Fruit fly (Drosophila melanogaster) whole organism, embryonic: Measurements from ENCODE around the gene CG4594.

Experiments
- Aef1 ChIP-seq: fragments of 200-800 bp; sonication (Bioruptor generic); IDR thresholded peaks from 3 replicates; pipeline ENCODE4 v1.3.6; 2022; ENCODE audit warnings: missing biosample characterization, missing genetic modification characterization
- Antp ChIP-seq: fragments of 200-800 bp; sonication (Bioruptor generic); optimal IDR thresholded peaks from 3 replicates; lab custom pipeline; 2016; ENCODE audit warnings: missing biosample characterization, missing genetic modification characterization
- B-H1 ChIP-seq: fragments of 200-800 bp; sonication (Bioruptor generic); IDR thresholded peaks from 3 replicates; pipeline ENCODE4 v1.3.6; 2022; ENCODE audit warnings: missing biosample characterization, missing genetic modification characterization
- BEAF-32 ChIP-seq: fragments of 200-800 bp; sonication (Bioruptor generic); optimal IDR thresholded peaks from 3 replicates; lab custom pipeline; 2017; ENCODE audit warnings: missing biosample characterization, missing genetic modification characterization, mild to moderate bottlenecking, moderate library complexity, missing genetic modification reagents
- Bdp1 ChIP-seq: fragments of 200-800 bp; sonication (Bioruptor generic); optimal IDR thresholded peaks from 3 replicates; lab custom pipeline; 2016; ENCODE audit warnings: missing biosample characterization, missing genetic modification characterization
- Bgb ChIP-seq: fragments of 200-800 bp; sonication (Bioruptor generic); IDR thresholded peaks from 2 replicates; pipeline ENCODE4 v1.3.6; 2022; ENCODE audit warnings: missing biosample characterization, missing genetic modification characterization; ENCODE audit not compliant: partially characterized antibody
- CG10654 ChIP-seq: fragments of 200-800 bp; sonication (Bioruptor generic); optimal IDR thresholded peaks from 2 replicates; lab custom pipeline; 2016; ENCODE audit warnings: missing biosample characterization, missing genetic modification characterization
- CG14014 ChIP-seq: fragments of 200-800 bp; sonication (Bioruptor generic); IDR thresholded peaks from 2 replicates; pipeline ENCODE4 v1.3.6; 2022; ENCODE audit warnings: missing biosample characterization, missing genetic modification characterization
- CG14710 ChIP-seq: fragments of 200-800 bp; sonication (Bioruptor generic); optimal IDR thresholded peaks from 3 replicates; lab custom pipeline; 2019; ENCODE audit warnings: missing biosample characterization, mild to moderate bottlenecking, missing genetic modification characterization, moderate library complexity
- CG1529 ChIP-seq: fragments of 200-800 bp; sonication (Bioruptor generic); optimal IDR thresholded peaks from 3 replicates; lab custom pipeline; 2018; ENCODE audit warnings: missing biosample characterization, missing genetic modification characterization
- CG15601 ChIP-seq: fragments of 200-800 bp; sonication (Bioruptor generic); optimal IDR thresholded peaks from 3 replicates; lab custom pipeline; 2019; ENCODE audit warnings: missing biosample characterization, mild to moderate bottlenecking, missing genetic modification characterization, moderate library complexity
- CG17912 ChIP-seq: fragments of 200-800 bp; sonication (Bioruptor generic); optimal IDR thresholded peaks from 2 replicates; lab custom pipeline; 2018; ENCODE audit warnings: missing biosample characterization, mild to moderate bottlenecking, missing genetic modification characterization
- CG33213 ChIP-seq: fragments of 200-800 bp; sonication (Bioruptor generic); optimal IDR thresholded peaks from 3 replicates; lab custom pipeline; 2016; ENCODE audit warnings: missing biosample characterization, missing genetic modification characterization
- CG42726 ChIP-seq: fragments of 200-800 bp; sonication (Bioruptor generic); IDR thresholded peaks from 2 replicates; pipeline ENCODE4 v1.3.6; 2022; ENCODE audit warnings: missing biosample characterization, missing genetic modification characterization; ENCODE audit not compliant: partially characterized antibody
- CG43689 ChIP-seq: fragments of 200-800 bp; sonication (Bioruptor generic); IDR thresholded peaks from 2 replicates; pipeline ENCODE4 v1.3.6; 2022; ENCODE audit warnings: missing biosample characterization, missing genetic modification characterization
- CG8924 ChIP-seq: fragments of 200-800 bp; optimal IDR thresholded peaks from 3 replicates; lab custom pipeline; 2019; ENCODE audit warnings: missing biosample characterization, mild to moderate bottlenecking, missing genetic modification characterization, moderate library complexity
- CG9215 ChIP-seq: fragments of 200-800 bp; sonication (Bioruptor generic); IDR thresholded peaks from 2 replicates; pipeline ENCODE4 v1.3.6; 2022; ENCODE audit warnings: missing biosample characterization, missing genetic modification characterization
- CTCF ChIP-seq: fragments of 200-800 bp; sonication (Bioruptor generic); optimal IDR thresholded peaks from 2 replicates; lab custom pipeline; 2017; ENCODE audit warnings: missing biosample characterization, mild to moderate bottlenecking, missing genetic modification characterization, moderate library complexity
- Deaf1 ChIP-seq: fragments of 200-800 bp; optimal IDR thresholded peaks from 3 replicates; lab custom pipeline; 2019; ENCODE audit warnings: missing biosample characterization, mild to moderate bottlenecking, missing genetic modification characterization, moderate library complexity
- Hr39 ChIP-seq: fragments of >200 bp; optimal IDR thresholded peaks from 2 replicates; lab custom pipeline; 2017
- Jarid2 ChIP-seq: fragments of 200-800 bp; sonication (Bioruptor generic); optimal IDR thresholded peaks from 3 replicates; lab custom pipeline; 2017; ENCODE audit warnings: mild to moderate bottlenecking, missing biosample characterization, missing genetic modification reagents, missing genetic modification characterization
- MESR4 ChIP-seq: fragments of 200-800 bp; sonication (Bioruptor generic); optimal IDR thresholded peaks from 2 replicates; lab custom pipeline; 2018; ENCODE audit warnings: missing biosample characterization, mild to moderate bottlenecking, missing genetic modification characterization, moderate library complexity
- Myb ChIP-seq: fragments of 200-800 bp; sonication (Bioruptor generic); optimal IDR thresholded peaks from 2 replicates; lab custom pipeline; 2016; ENCODE audit warnings: missing biosample characterization, missing genetic modification characterization
- NC2α ChIP-seq: fragments of 200-800 bp; sonication (Bioruptor generic); optimal IDR thresholded peaks from 2 replicates; lab custom pipeline; 2016; ENCODE audit warnings: missing biosample characterization, missing genetic modification characterization
- Rfx ChIP-seq: fragments of 200-800 bp; sonication (Bioruptor generic); IDR thresholded peaks from 2 replicates; pipeline ENCODE4 v1.3.6; 2022; ENCODE audit warnings: missing biosample characterization, missing genetic modification characterization
- Sry-β ChIP-seq: fragments of 200-800 bp; sonication (Bioruptor generic); optimal IDR thresholded peaks from 2 replicates; lab custom pipeline; 2018; ENCODE audit warnings: missing biosample characterization, mild to moderate bottlenecking, missing genetic modification characterization, moderate library complexity
- Stat92E ChIP-seq, 3 experiments: fragments of >200 bp in 2 of 3; fragments of 200-800 bp in 1 of 3; sonication (Bioruptor generic) in 1 of 3; optimal IDR thresholded peaks; 2 replicates each; lab custom pipeline; 2017 to 2019; ENCODE audit warnings: missing biosample characterization in 3 of 3, missing genetic modification characterization in 3 of 3, mild to moderate bottlenecking in 1 of 3, moderate library complexity in 1 of 3
- Trl ChIP-seq, 3 experiments: fragments of >200 bp in 2 of 3; fragments of 200-800 bp in 1 of 3; sonication (Bioruptor generic) in 1 of 3; optimal IDR thresholded peaks; 2 replicates in 1 of 3; 3 replicates in 2 of 3; lab custom pipeline; 2016 to 2017; ENCODE audit warnings: missing biosample characterization in 1 of 3, missing genetic modification characterization in 1 of 3
- bbx ChIP-seq: fragments of 200-800 bp; sonication (Bioruptor generic); IDR thresholded peaks from 2 replicates; pipeline ENCODE4 v1.3.6; 2022; ENCODE audit warnings: missing biosample characterization, missing genetic modification characterization; ENCODE audit not compliant: partially characterized antibody
- bcd ChIP-seq: fragments of 200-800 bp; sonication (Bioruptor generic); optimal IDR thresholded peaks from 2 replicates; lab custom pipeline; 2017; ENCODE audit warnings: missing biosample characterization, mild to moderate bottlenecking, missing genetic modification characterization
- bowl ChIP-seq: fragments of 200-800 bp; sonication (Bioruptor generic); IDR thresholded peaks from 2 replicates; pipeline ENCODE4 v1.3.6; 2022; ENCODE audit warnings: missing biosample characterization, missing genetic modification characterization
- br ChIP-seq: fragments of >200 bp; optimal IDR thresholded peaks from 2 replicates; lab custom pipeline; 2017
- chif ChIP-seq, 2 experiments: fragments of 200-800 bp; sonication (Bioruptor generic); optimal IDR thresholded peaks; 3 replicates each; lab custom pipeline; 2016; ENCODE audit warnings: missing biosample characterization in 2 of 2, missing genetic modification characterization in 2 of 2
- chinmo ChIP-seq: fragments of 200-800 bp; sonication (Bioruptor generic); IDR thresholded peaks from 4 replicates; pipeline ENCODE4 v1.3.6; 2022; ENCODE audit warnings: missing biosample characterization, missing genetic modification characterization; ENCODE audit not compliant: partially characterized antibody
- croc ChIP-seq: fragments of 200-800 bp; sonication (Bioruptor generic); conservative IDR thresholded peaks from 3 replicates; pipeline ENCODE4 v1.3.6; 2022; ENCODE audit warnings: missing biosample characterization, missing genetic modification characterization
- dysf ChIP-seq: fragments of 200-800 bp; sonication (Bioruptor generic); IDR thresholded peaks from 3 replicates; pipeline ENCODE4 v1.3.6; 2022; ENCODE audit warnings: missing biosample characterization, missing genetic modification characterization
- gcm ChIP-seq: fragments of 200-800 bp; sonication (Bioruptor generic); optimal IDR thresholded peaks from 2 replicates; lab custom pipeline; 2019; ENCODE audit warnings: missing biosample characterization, mild to moderate bottlenecking, missing genetic modification characterization, moderate library complexity
- gsb-n ChIP-seq: fragments of 200-800 bp; sonication (Bioruptor generic); optimal IDR thresholded peaks from 3 replicates; lab custom pipeline; 2018; ENCODE audit warnings: missing biosample characterization, mild to moderate bottlenecking, missing genetic modification characterization
- lmd ChIP-seq: fragments of 200-800 bp; sonication (Bioruptor generic); IDR thresholded peaks from 2 replicates; pipeline ENCODE4 v1.3.6; 2022; ENCODE audit warnings: missing biosample characterization, missing genetic modification characterization
- mirr ChIP-seq: fragments of 200-800 bp; sonication (Bioruptor generic); optimal IDR thresholded peaks from 3 replicates; lab custom pipeline; 2018; ENCODE audit warnings: missing biosample characterization, mild to moderate bottlenecking, missing genetic modification characterization
- pzg ChIP-seq: fragments of 200-800 bp; sonication (Bioruptor generic); optimal IDR thresholded peaks from 3 replicates; lab custom pipeline; 2018; ENCODE audit warnings: missing biosample characterization, mild to moderate bottlenecking, missing genetic modification characterization, moderate library complexity
- sim ChIP-seq: fragments of 200-800 bp; sonication (Bioruptor generic); IDR thresholded peaks from 2 replicates; pipeline ENCODE4 v1.3.6; 2022; ENCODE audit warnings: missing biosample characterization, missing genetic modification characterization
- trem ChIP-seq: fragments of 200-800 bp; optimal IDR thresholded peaks from 3 replicates; lab custom pipeline; 2019; ENCODE audit warnings: missing biosample characterization, mild to moderate bottlenecking, missing genetic modification characterization, moderate library complexity
- tup ChIP-seq: fragments of 200-800 bp; sonication (Bioruptor generic); optimal IDR thresholded peaks from 2 replicates; lab custom pipeline; 2016; ENCODE audit warnings: missing biosample characterization, mild to moderate bottlenecking, missing genetic modification characterization, moderate library complexity
- unc-4 ChIP-seq: fragments of 200-800 bp; sonication (Bioruptor generic); IDR thresholded peaks from 2 replicates; pipeline ENCODE4 v1.3.6; 2022; ENCODE audit warnings: missing biosample characterization, missing genetic modification characterization; ENCODE audit not compliant: partially characterized antibody
- unpg ChIP-seq: fragments of 200-800 bp; sonication (Bioruptor generic); optimal IDR thresholded peaks from 3 replicates; lab custom pipeline; 2018; ENCODE audit warnings: missing biosample characterization, mild to moderate bottlenecking, missing genetic modification characterization, moderate library complexity
- vnd ChIP-seq: fragments of 200-800 bp; sonication (Bioruptor generic); IDR thresholded peaks from 3 replicates; pipeline ENCODE4 v1.3.6; 2022; ENCODE audit warnings: missing biosample characterization, missing genetic modification characterization; ENCODE audit not compliant: partially characterized antibody
- wdn ChIP-seq: fragments of 200-800 bp; sonication (Bioruptor generic); IDR thresholded peaks from 2 replicates; pipeline ENCODE4 v1.3.6; 2022; ENCODE audit warnings: missing biosample characterization, missing genetic modification characterization
- wor ChIP-seq: fragments of 200-800 bp; sonication (Bioruptor generic); IDR thresholded peaks from 2 replicates; pipeline ENCODE4 v1.3.6; 2022; ENCODE audit warnings: missing biosample characterization, missing genetic modification characterization

The CG4594 gene

DNA sequence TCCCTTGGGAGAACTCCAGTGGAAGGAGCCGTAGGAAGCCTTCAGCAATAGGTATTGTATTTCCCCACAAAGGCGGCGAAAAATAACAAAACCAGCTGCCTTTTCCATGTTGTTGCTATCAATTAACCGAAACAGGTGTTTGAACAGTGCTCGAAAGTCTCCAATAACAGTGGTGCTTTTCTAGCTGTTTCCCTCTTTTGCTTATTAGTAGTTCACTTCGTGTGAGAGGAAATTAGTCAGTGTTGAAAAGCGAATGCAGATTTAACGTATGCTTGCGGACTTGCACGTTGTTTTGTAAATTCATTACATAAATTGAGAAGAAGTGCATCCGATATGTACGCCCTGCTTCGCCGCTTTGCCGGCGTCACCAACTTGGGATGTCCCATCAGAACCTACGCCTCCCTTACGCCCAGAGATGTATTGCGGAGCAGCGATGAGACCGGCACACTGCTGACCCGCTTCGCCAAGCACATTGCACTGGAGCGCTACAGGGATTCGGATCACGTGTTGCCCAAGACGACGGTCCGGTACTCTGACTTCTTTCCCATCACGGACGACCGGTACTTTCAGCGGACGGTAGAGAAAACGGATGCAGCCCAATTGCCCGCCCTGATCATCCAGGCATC is 18.8 kb downstream of the CG4594 start, which contains the start of the genes Datp and CG4619:
TSS of gene Datp (minus strand) at position 160 of the 626 bp plus-strand sequence.
TSS of gene CG4619 (plus strand) at position 233 of the 626 bp plus-strand sequence.
- TF ChIP-seq NC2α (GFP tag; lab: Kevin White, UChicago) (no peak), bbx (GFP tag; lab: Robert Waterston, UW) (peak; percentile 46), Bgb (GFP tag; lab: Robert Waterston, UW) (peak; percentile 8; the same call in 1 of the 2 replicates), Jarid2 (GFP tag; lab: Kevin White, UChicago) (peak; percentile 6), Bdp1 (GFP tag; lab: Kevin White, UChicago) (peak; percentile 48), CG17912 (GFP tag; lab: Kevin White, UChicago) (peak; percentile 56), CG15601 (tag; lab: Kevin White, UChicago) (no peak), Hr39 (lab: Kevin White, UChicago) (no peak), unpg (GFP tag; lab: Kevin White, UChicago) (no peak), sim (GFP tag; lab: Robert Waterston, UW) (no peak), CG10654 (peak; percentile 12), CG1529 (GFP tag; lab: Kevin White, UChicago) (no peak), br (lab: Kevin White, UChicago) (no peak), dysf (peak; percentile 55; the same call in 2 of the 3 replicates), Stat92E (GFP tag; optimal IDR thresholded peaks at IDR 0.05; lab: Kevin White, UChicago) (no peak), CG14014 (GFP tag; lab: Robert Waterston, UW) (0 out of 2 replicates have a peak, but pooled peaks have one; percentile 13), CG8924 (tag; lab: Kevin White, UChicago) (no peak), chinmo (GFP tag; lab: Robert Waterston, UW) (no peak), lmd (no peak), CG43689 (no peak), CG9215 (GFP tag; lab: Robert Waterston, UW) (peak; percentile 38), CTCF (GFP tag; lab: Kevin White, UChicago) (no peak), mirr (GFP tag; lab: Kevin White, UChicago) (peak; percentile 53), CG33213 (GFP tag; lab: Kevin White, UChicago) (peak; percentile 64), MESR4 (GFP tag; lab: Kevin White, UChicago) (peak; percentile 68), Sry-β (peak; percentile 93), BEAF-32 (GFP tag; lab: Kevin White, UChicago) (peak; percentile 23), gcm (GFP tag; lab: Kevin White, UChicago) (no peak), pzg (GFP tag; lab: Kevin White, UChicago) (peak; percentile 79), croc (GFP tag; lab: Robert Waterston, UW) (peak; percentile 24; the same call in 1 of the 3 replicates), Antp (GFP tag; lab: Kevin White, UChicago) (peak; percentile 33), vnd (no peak), unc-4 (GFP tag; lab: Robert Waterston, UW) (peak; percentile 37; the same call in 1 of the 2 replicates), bcd (peak; percentile 30), Deaf1 (tag; lab: Kevin White, UChicago) (no peak), CG42726 (GFP tag; lab: Robert Waterston, UW) (no peak), chif (GFP tag; optimal IDR thresholded peaks at IDR 0.05; lab: Kevin White, UChicago) (peak in 1 of 2 experiments; percentile 16), Trl (optimal IDR thresholded peaks at IDR 0.05; lab: Kevin White, UChicago) (peak in 1 of 2 experiments; percentile 15), Trl (GFP tag; optimal IDR thresholded peaks at IDR 0.05; lab: Kevin White, UChicago) (peak; percentile 64), wdn (GFP tag; lab: Robert Waterston, UW) (0 out of 2 replicates have a peak, but pooled peaks have one; percentile 20), wor (no peak), B-H1 (no peak), trem (peak; percentile 32), Aef1 (GFP tag; lab: Robert Waterston, UW) (peak; percentile 59; the same call in 2 of the 3 replicates), Rfx (peak; percentile 81), bowl (GFP tag; lab: Robert Waterston, UW) (no peak), Myb (peak; percentile 80), gsb-n (tag; lab: Kevin White, UChicago) (no peak), CG14710 (tag; lab: Kevin White, UChicago) (peak; percentile 37), tup (GFP tag; lab: Kevin White, UChicago) (no peak)
